Worm (Caenorhabditis elegans) whole organism, L2 larva: ENCODE measurements around the gene T19D12.2.
A peak's percentile ranks its signal among the peaks of the same experiment; 100 is the strongest.

Experiments used
- C34F6.9 ChIP-seq: fragments of 150-350 bp; optimal IDR thresholded peaks from 2 replicates; lab custom pipeline; 2014; ENCODE audit warnings: missing biosample characterization, missing genetic modification characterization
- F13H6.1 ChIP-seq: sonication (generic microtip); optimal IDR thresholded peaks from 2 replicates; lab custom pipeline; 2016; ENCODE audit warnings: missing genetic modification characterization, missing compliant biosample characterization
- R02D3.7 ChIP-seq: fragments of 150-350 bp; optimal IDR thresholded peaks from 2 replicates; lab custom pipeline; 2014; ENCODE audit warnings: missing biosample characterization, missing genetic modification characterization
- Y55F3AM.14 ChIP-seq: fragments of 200-800 bp; sonication (Bioruptor generic); optimal IDR thresholded peaks from 2 replicates; lab custom pipeline; 2018; ENCODE audit warnings: mild to moderate bottlenecking, missing genetic modification characterization, missing compliant biosample characterization
- ZK546.5 ChIP-seq: sonication (generic microtip); optimal IDR thresholded peaks from 2 replicates; lab custom pipeline; 2017; ENCODE audit warnings: missing biosample characterization, missing genetic modification characterization
- alr-1 ChIP-seq: fragments of 150-350 bp; optimal IDR thresholded peaks from 2 replicates; lab custom pipeline; 2014; ENCODE audit warnings: missing biosample characterization, missing genetic modification characterization
- aly-2 ChIP-seq: fragments of 150-350 bp; optimal IDR thresholded peaks from 2 replicates; lab custom pipeline; 2014; ENCODE audit warnings: missing biosample characterization, missing genetic modification characterization
- ama-1 ChIP-seq: fragments of 150-350 bp; optimal IDR thresholded peaks from 2 replicates; lab custom pipeline; 2018; ENCODE audit warnings: inconsistent platforms
- blmp-1 ChIP-seq: sonication (generic microtip); optimal IDR thresholded peaks from 2 replicates; lab custom pipeline; 2017; ENCODE audit warnings: missing genetic modification characterization, mild to moderate bottlenecking, missing compliant biosample characterization, antibody characterized with exemption, moderate library complexity; ENCODE audit not compliant: insufficient read depth
- crh-2 ChIP-seq: sonication (generic microtip); optimal IDR thresholded peaks from 2 replicates; lab custom pipeline; 2017; ENCODE audit warnings: missing biosample characterization, missing genetic modification characterization
- dmd-4 ChIP-seq: sonication (generic microtip); optimal IDR thresholded peaks from 2 replicates; lab custom pipeline; 2017; ENCODE audit warnings: missing biosample characterization, missing genetic modification characterization
- egl-27 ChIP-seq: sonication (generic microtip); optimal IDR thresholded peaks from 3 replicates; lab custom pipeline; 2017; ENCODE audit warnings: missing biosample characterization, missing genetic modification reagents, missing genetic modification characterization
- elt-1 ChIP-seq: fragments of 150-350 bp; optimal IDR thresholded peaks from 2 replicates; lab custom pipeline; 2014; ENCODE audit warnings: missing biosample characterization, missing genetic modification characterization
- elt-3 ChIP-seq: sonication (generic microtip); optimal IDR thresholded peaks from 2 replicates; lab custom pipeline; 2017; ENCODE audit warnings: missing biosample characterization, missing genetic modification characterization
- fos-1 ChIP-seq: fragments of 150-350 bp; optimal IDR thresholded peaks from 2 replicates; lab custom pipeline; 2014; ENCODE audit warnings: missing biosample characterization, missing genetic modification characterization
- gmeb-1 ChIP-seq: fragments of 150-350 bp; optimal IDR thresholded peaks from 2 replicates; lab custom pipeline; 2014; ENCODE audit warnings: missing biosample characterization, missing genetic modification characterization
- lin-11 ChIP-seq: fragments of 150-350 bp; sonication (generic microtip); optimal IDR thresholded peaks from 2 replicates; lab custom pipeline; 2014; ENCODE audit warnings: missing biosample characterization, missing genetic modification characterization, inconsistent platforms, mixed read lengths
- lin-13 ChIP-seq: fragments of 150-350 bp; optimal IDR thresholded peaks from 2 replicates; lab custom pipeline; 2014; ENCODE audit warnings: missing biosample characterization, missing genetic modification reagents, missing genetic modification characterization
- lin-39 ChIP-seq: fragments of 150-350 bp; optimal IDR thresholded peaks from 2 replicates; lab custom pipeline; 2014; ENCODE audit warnings: missing biosample characterization, missing genetic modification reagents, missing genetic modification characterization
- lsy-2 ChIP-seq, 2 experiments: fragments of 150-350 bp in 1 of 2; sonication (generic microtip) in 1 of 2; optimal IDR thresholded peaks; 2 replicates each; lab custom pipeline; 2014 to 2017; ENCODE audit warnings: missing biosample characterization in 2 of 2, missing genetic modification characterization in 2 of 2
- mab-5 ChIP-seq: fragments of 150-350 bp; optimal IDR thresholded peaks from 2 replicates; lab custom pipeline; 2014; ENCODE audit warnings: missing biosample characterization, missing genetic modification characterization
- mdl-1 ChIP-seq, 2 experiments: fragments of 150-350 bp in 1 of 2; sonication (generic microtip) in 1 of 2; optimal IDR thresholded peaks; 2 replicates each; lab custom pipeline; 2017; ENCODE audit warnings: missing biosample characterization in 2 of 2, missing genetic modification characterization in 2 of 2
- nhr-10 ChIP-seq: sonication (generic microtip); optimal IDR thresholded peaks from 2 replicates; lab custom pipeline; 2017; ENCODE audit warnings: missing biosample characterization, missing genetic modification characterization
- nhr-11 ChIP-seq: fragments of 150-350 bp; optimal IDR thresholded peaks from 2 replicates; lab custom pipeline; 2014; ENCODE audit warnings: missing biosample characterization, missing genetic modification characterization
- nhr-12 ChIP-seq: fragments of 150-350 bp; optimal IDR thresholded peaks from 2 replicates; lab custom pipeline; 2014; ENCODE audit warnings: missing biosample characterization, missing genetic modification characterization
- nhr-129 ChIP-seq: fragments of 150-350 bp; optimal IDR thresholded peaks from 2 replicates; lab custom pipeline; 2014; ENCODE audit warnings: missing biosample characterization, missing genetic modification characterization
- nhr-21 ChIP-seq: fragments of 150-350 bp; optimal IDR thresholded peaks from 2 replicates; lab custom pipeline; 2014; ENCODE audit warnings: missing biosample characterization, missing genetic modification characterization
- nhr-23 ChIP-seq: fragments of 150-350 bp; optimal IDR thresholded peaks from 2 replicates; lab custom pipeline; 2014; ENCODE audit warnings: missing biosample characterization, missing genetic modification reagents, missing genetic modification characterization
- nhr-237 ChIP-seq: fragments of 150-350 bp; optimal IDR thresholded peaks from 2 replicates; lab custom pipeline; 2014; ENCODE audit warnings: missing biosample characterization, missing genetic modification characterization
- nhr-25 ChIP-seq: fragments of 150-350 bp; sonication (generic microtip); optimal IDR thresholded peaks from 3 replicates; lab custom pipeline; 2014; ENCODE audit warnings: missing biosample characterization, missing genetic modification characterization
- nhr-6 ChIP-seq: fragments of 150-350 bp; optimal IDR thresholded peaks from 2 replicates; lab custom pipeline; 2014; ENCODE audit warnings: missing biosample characterization, missing genetic modification characterization
- nhr-77 ChIP-seq: fragments of 150-350 bp; optimal IDR thresholded peaks from 2 replicates; lab custom pipeline; 2014; ENCODE audit warnings: missing biosample characterization, missing genetic modification characterization
- peb-1 ChIP-seq: fragments of 150-350 bp; optimal IDR thresholded peaks from 2 replicates; lab custom pipeline; 2014; ENCODE audit warnings: missing biosample characterization, missing genetic modification characterization
- sem-4 ChIP-seq: fragments of 150-350 bp; optimal IDR thresholded peaks from 2 replicates; lab custom pipeline; 2014; ENCODE audit warnings: missing biosample characterization, missing genetic modification reagents, missing genetic modification characterization
- skn-1 ChIP-seq: sonication (generic microtip); optimal IDR thresholded peaks from 2 replicates; lab custom pipeline; 2017; ENCODE audit warnings: missing biosample characterization, missing genetic modification characterization
- sma-3 ChIP-seq: sonication (generic microtip); optimal IDR thresholded peaks from 2 replicates; lab custom pipeline; 2016; ENCODE audit warnings: missing genetic modification reagents, missing genetic modification characterization, missing compliant biosample characterization
- sma-9 ChIP-seq, 2 experiments: fragments of 150-350 bp in 1 of 2; sonication (generic microtip) in 1 of 2; optimal IDR thresholded peaks; 2 replicates each; lab custom pipeline; 2014 to 2016; ENCODE audit warnings: missing genetic modification characterization in 2 of 2, mild to moderate bottlenecking in 1 of 2, missing biosample characterization in 1 of 2, missing compliant biosample characterization in 1 of 2, missing genetic modification reagents in 1 of 2, moderate library complexity in 1 of 2
- unc-39 ChIP-seq: fragments of 150-350 bp; optimal IDR thresholded peaks from 2 replicates; lab custom pipeline; 2014; ENCODE audit warnings: missing biosample characterization, missing genetic modification characterization
- unc-55 ChIP-seq: fragments of 150-350 bp; sonication (generic microtip); optimal IDR thresholded peaks from 3 replicates; lab custom pipeline; 2014; ENCODE audit warnings: missing biosample characterization, missing genetic modification reagents, missing genetic modification characterization
- unc-62 ChIP-seq: fragments of 150-350 bp; optimal IDR thresholded peaks from 2 replicates; lab custom pipeline; 2014; ENCODE audit warnings: missing biosample characterization, missing genetic modification reagents, missing genetic modification characterization
- ztf-1 ChIP-seq: fragments of 200-800 bp; sonication (Bioruptor generic); conservative IDR thresholded peaks from 2 replicates; pipeline ENCODE4 v1.3.6; 2022; ENCODE audit warnings: missing genetic modification characterization, missing compliant biosample characterization
- ztf-11 ChIP-seq: sonication (generic microtip); optimal IDR thresholded peaks from 2 replicates; lab custom pipeline; 2017; ENCODE audit warnings: missing biosample characterization, missing genetic modification characterization
- ztf-4 ChIP-seq: fragments of 150-350 bp; optimal IDR thresholded peaks from 2 replicates; lab custom pipeline; 2014; ENCODE audit warnings: missing biosample characterization, missing genetic modification characterization

Gene T19D12.2

DNA sequence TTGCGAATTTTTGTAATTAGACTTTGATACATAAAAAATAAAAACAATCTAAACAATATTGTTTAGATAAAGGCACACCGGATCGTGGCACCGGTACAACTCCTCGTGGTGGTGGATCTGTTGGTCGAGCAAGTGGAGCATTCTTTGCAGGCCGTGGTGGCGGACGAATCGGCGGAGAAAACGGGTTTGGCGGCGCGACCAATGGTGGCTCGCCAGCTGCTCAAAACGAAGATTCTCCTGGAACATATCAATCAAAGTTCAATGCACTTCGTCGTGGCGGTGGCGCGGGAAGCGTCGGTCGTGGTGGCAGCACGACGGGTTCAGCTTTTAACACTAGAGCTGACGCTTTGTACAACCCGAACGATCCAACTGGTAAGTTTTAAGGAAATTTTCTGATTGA lies 24.8 kb downstream of the T19D12.2 start:
- TF ChIP-seq elt-1 (tag; lab: Kevin White, UChicago) (no peak), lin-13 (no peak), alr-1 (no peak), nhr-25 (no peak), unc-39 (tag; lab: Kevin White, UChicago) (no peak), unc-55 (GFP tag; lab: Kevin White, UChicago) (no peak), nhr-237 (tag; lab: Kevin White, UChicago) (no peak), nhr-21 (tag; lab: Kevin White, UChicago) (no peak), nhr-12 (tag; lab: Kevin White, UChicago) (no peak), sma-3 (GFP tag; lab: Kevin White, UChicago) (no peak), ZK546.5 (tag; lab: Kevin White, UChicago) (no peak)

DNA sequence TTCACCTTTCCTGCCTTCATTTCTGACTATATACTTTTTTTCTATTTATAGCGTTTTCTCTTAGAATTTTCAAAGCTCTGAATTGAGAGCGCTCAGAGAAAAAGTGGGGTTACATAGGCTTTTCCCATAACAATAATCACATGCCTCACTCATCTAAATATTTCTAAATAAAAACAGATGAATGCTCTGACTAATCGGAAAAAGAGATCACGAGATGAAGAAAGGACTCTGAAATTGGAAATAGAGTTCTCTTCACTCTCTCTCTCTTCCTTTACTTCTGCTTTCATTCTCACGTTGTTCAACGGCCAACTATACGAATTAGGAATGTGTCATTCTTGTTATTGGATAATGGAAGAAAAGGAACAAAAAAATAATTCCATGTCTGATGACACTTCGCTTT lies 28.0 kb downstream of the T19D12.2 start:
- TF ChIP-seq elt-3 (tag; lab: Kevin White, UChicago) (no peak), R02D3.7 (no peak), blmp-1 (tag; lab: Kevin White, UChicago) (no peak), unc-39 (tag; lab: Kevin White, UChicago) (no peak), nhr-6 (no peak), lin-39 (tag; lab: Kevin White, UChicago) (no peak), ztf-11 (tag; lab: Kevin White, UChicago) (no peak), sma-9 (GFP tag; optimal IDR thresholded peaks at IDR 0.05; lab: Kevin White, UChicago) (peak; percentile 35), sma-9 (tag; optimal IDR thresholded peaks at IDR 0.05; lab: Kevin White, UChicago) (no peak), nhr-129 (tag; lab: Kevin White, UChicago) (no peak), mdl-1 (tag; optimal IDR thresholded peaks at IDR 0.05; lab: Kevin White, UChicago) (no peak), skn-1 (no peak), lsy-2 (tag; optimal IDR thresholded peaks at IDR 0.05; lab: Kevin White, UChicago) (peak in 1 of 2 experiments; percentile 42), sma-3 (GFP tag; lab: Kevin White, UChicago) (no peak), nhr-12 (tag; lab: Kevin White, UChicago) (no peak), nhr-10 (tag; lab: Kevin White, UChicago) (no peak), egl-27 (tag; lab: Kevin White, UChicago) (no peak), nhr-237 (tag; lab: Kevin White, UChicago) (no peak), dmd-4 (tag; lab: Kevin White, UChicago) (no peak), lin-13 (no peak), lin-11 (tag; lab: Kevin White, UChicago) (no peak), nhr-11 (tag; lab: Kevin White, UChicago) (no peak), C34F6.9 (peak; percentile 70), nhr-21 (tag; lab: Kevin White, UChicago) (peak; percentile 9), crh-2 (peak; percentile 26), sem-4 (tag; lab: Kevin White, UChicago) (no peak), ama-1 (lab: Kevin White, UChicago) (no peak), ztf-1 (GFP tag; lab: Robert Waterston, UW) (no peak), unc-62 (GFP tag; lab: Kevin White, UChicago) (no peak), F13H6.1 (tag; lab: Kevin White, UChicago) (no peak), nhr-77 (tag; lab: Kevin White, UChicago) (no peak), ZK546.5 (tag; lab: Kevin White, UChicago) (no peak), Y55F3AM.14 (GFP tag; lab: Kevin White, UChicago) (no peak), ztf-4 (tag; lab: Kevin White, UChicago) (no peak), unc-55 (GFP tag; lab: Kevin White, UChicago) (no peak), gmeb-1 (tag; lab: Kevin White, UChicago) (no peak), peb-1 (tag; lab: Kevin White, UChicago) (no peak), fos-1 (tag; lab: Kevin White, UChicago) (no peak), aly-2 (no peak), nhr-23 (no peak), mab-5 (tag; lab: Kevin White, UChicago) (no peak)
